Fruit fly (Drosophila melanogaster) whole organism, prepupa: ENCODE measurements around the gene PH4alphaNE3.
A peak's percentile ranks its signal among the peaks of the same experiment; 100 is the strongest.

Experiments used
- Blimp-1 ChIP-seq: fragments of 200-800 bp; sonication (Bioruptor generic); optimal IDR thresholded peaks from 3 replicates; lab custom pipeline; 2017; ENCODE audit warnings: missing biosample characterization, missing genetic modification characterization, mild to moderate bottlenecking, moderate library complexity, missing genetic modification reagents
- CG11762 ChIP-seq: fragments of 200-800 bp; sonication (Bioruptor generic); optimal IDR thresholded peaks from 3 replicates; lab custom pipeline; 2016; ENCODE audit warnings: missing biosample characterization, missing genetic modification characterization; ENCODE audit not compliant: insufficient read depth
- CG11902 ChIP-seq: fragments of 200-800 bp; sonication (Bioruptor generic); optimal IDR thresholded peaks from 3 replicates; lab custom pipeline; 2016; ENCODE audit warnings: missing biosample characterization, missing genetic modification characterization
- CG15336 ChIP-seq: fragments of 200-800 bp; sonication (Bioruptor generic); IDR thresholded peaks from 2 replicates; pipeline ENCODE4 v1.3.6; 2022; ENCODE audit warnings: missing biosample characterization, missing genetic modification characterization
- CG16779 ChIP-seq: fragments of 200-800 bp; sonication (Bioruptor generic); optimal IDR thresholded peaks from 3 replicates; lab custom pipeline; 2017; ENCODE audit warnings: missing biosample characterization, mild to moderate bottlenecking, missing genetic modification characterization
- CG34406 ChIP-seq: fragments of 200-800 bp; sonication (Bioruptor generic); optimal IDR thresholded peaks from 3 replicates; lab custom pipeline; 2016; ENCODE audit warnings: missing biosample characterization, missing genetic modification characterization
- CG3919 ChIP-seq: fragments of 200-800 bp; sonication (Bioruptor generic); optimal IDR thresholded peaks from 3 replicates; lab custom pipeline; 2016; ENCODE audit warnings: missing biosample characterization, missing genetic modification characterization
- CG4318 ChIP-seq: fragments of 200-800 bp; sonication (Bioruptor generic); optimal IDR thresholded peaks from 3 replicates; lab custom pipeline; 2017; ENCODE audit warnings: missing biosample characterization, mild to moderate bottlenecking, missing genetic modification characterization
- CG6276 ChIP-seq: fragments of 200-800 bp; sonication (Bioruptor generic); optimal IDR thresholded peaks from 2 replicates; lab custom pipeline; 2017; ENCODE audit warnings: missing biosample characterization, mild to moderate bottlenecking, missing genetic modification characterization
- CG6792 ChIP-seq: fragments of 200-800 bp; sonication (Bioruptor generic); optimal IDR thresholded peaks from 3 replicates; lab custom pipeline; 2016; ENCODE audit warnings: missing biosample characterization, missing genetic modification characterization
- CG8319 ChIP-seq: fragments of 200-800 bp; sonication (Bioruptor generic); optimal IDR thresholded peaks from 3 replicates; lab custom pipeline; 2016; ENCODE audit warnings: missing biosample characterization, missing genetic modification characterization
- CG8632 ChIP-seq: fragments of 200-800 bp; sonication (Bioruptor generic); optimal IDR thresholded peaks from 3 replicates; lab custom pipeline; 2016; ENCODE audit warnings: missing biosample characterization, missing genetic modification characterization
- CG9139 ChIP-seq: fragments of 200-800 bp; sonication (Bioruptor generic); optimal IDR thresholded peaks from 3 replicates; lab custom pipeline; 2017; ENCODE audit warnings: missing biosample characterization, mild to moderate bottlenecking, missing genetic modification characterization
- Eip75B ChIP-seq: fragments of 200-800 bp; sonication (Bioruptor generic); optimal IDR thresholded peaks from 3 replicates; lab custom pipeline; 2016; ENCODE audit warnings: missing biosample characterization, missing genetic modification characterization
- Eip78C ChIP-seq: fragments of 200-800 bp; sonication (Bioruptor generic); peaks from one replicate; lab custom pipeline; 2016; ENCODE audit warnings: missing biosample characterization, missing genetic modification characterization
- Eip93F ChIP-seq: fragments of 200-800 bp; sonication (Bioruptor generic); optimal IDR thresholded peaks from 2 replicates; lab custom pipeline; 2016; ENCODE audit warnings: missing biosample characterization, mild to moderate bottlenecking, missing genetic modification characterization
- Ets96B ChIP-seq: fragments of 200-800 bp; optimal IDR thresholded peaks from 2 replicates; lab custom pipeline; 2019; ENCODE audit warnings: missing biosample characterization, mild to moderate bottlenecking, missing genetic modification characterization, moderate library complexity
- Gug ChIP-seq: fragments of 200-800 bp; sonication (Bioruptor generic); IDR thresholded peaks from 2 replicates; pipeline ENCODE4 v1.3.6; 2022; ENCODE audit warnings: missing biosample characterization, missing genetic modification characterization
- Hr39 ChIP-seq: fragments of 200-800 bp; sonication (Bioruptor generic); optimal IDR thresholded peaks from 2 replicates; lab custom pipeline; 2016; ENCODE audit warnings: missing biosample characterization, missing genetic modification characterization
- Hr4 ChIP-seq: fragments of 200-800 bp; sonication (Bioruptor generic); optimal IDR thresholded peaks from 3 replicates; lab custom pipeline; 2016; ENCODE audit warnings: missing biosample characterization, missing genetic modification characterization
- Met ChIP-seq: fragments of 200-800 bp; sonication (Bioruptor generic); optimal IDR thresholded peaks from 3 replicates; lab custom pipeline; 2016; ENCODE audit warnings: missing biosample characterization, missing genetic modification characterization
- OdsH ChIP-seq: fragments of 200-800 bp; sonication (Bioruptor generic); optimal IDR thresholded peaks from 3 replicates; lab custom pipeline; 2016; ENCODE audit warnings: missing biosample characterization, missing genetic modification characterization
- Sox102F ChIP-seq: fragments of 200-800 bp; sonication (Bioruptor generic); optimal IDR thresholded peaks from 2 replicates; lab custom pipeline; 2016; ENCODE audit warnings: missing biosample characterization, mild to moderate bottlenecking, missing genetic modification characterization
- achi ChIP-seq: fragments of 200-800 bp; sonication (Bioruptor generic); optimal IDR thresholded peaks from 3 replicates; lab custom pipeline; 2016; ENCODE audit warnings: missing biosample characterization, missing genetic modification characterization
- acj6 ChIP-seq: fragments of 200-800 bp; sonication (Bioruptor generic); optimal IDR thresholded peaks from 3 replicates; lab custom pipeline; 2016; ENCODE audit warnings: missing biosample characterization, missing genetic modification characterization
- cyc ChIP-seq: fragments of 200-800 bp; sonication (Bioruptor generic); optimal IDR thresholded peaks from 3 replicates; lab custom pipeline; 2016; ENCODE audit warnings: missing biosample characterization, missing genetic modification characterization
- dac ChIP-seq: fragments of 200-800 bp; sonication (Bioruptor generic); optimal IDR thresholded peaks from 2 replicates; lab custom pipeline; 2017; ENCODE audit warnings: missing biosample characterization, mild to moderate bottlenecking, missing genetic modification characterization
- eg ChIP-seq: fragments of 200-800 bp; sonication (Bioruptor generic); IDR thresholded peaks from 3 replicates; pipeline ENCODE4 v1.3.6; 2022; ENCODE audit warnings: missing biosample characterization, missing genetic modification characterization
- esn ChIP-seq: fragments of 200-800 bp; sonication (Bioruptor generic); optimal IDR thresholded peaks from 2 replicates; lab custom pipeline; 2016; ENCODE audit warnings: missing biosample characterization, mild to moderate bottlenecking, missing genetic modification characterization, moderate library complexity
- fkh ChIP-seq: fragments of 200-800 bp; sonication (Bioruptor generic); optimal IDR thresholded peaks from 3 replicates; lab custom pipeline; 2017; ENCODE audit warnings: missing biosample characterization, mild to moderate bottlenecking, missing genetic modification characterization, moderate library complexity
- net ChIP-seq: fragments of 200-800 bp; sonication (Bioruptor generic); optimal IDR thresholded peaks from 3 replicates; lab custom pipeline; 2016; ENCODE audit warnings: missing biosample characterization, missing genetic modification characterization
- pdm3 ChIP-seq: fragments of 200-800 bp; sonication (Bioruptor generic); optimal IDR thresholded peaks from 3 replicates; lab custom pipeline; 2016; ENCODE audit warnings: missing biosample characterization, missing genetic modification characterization
- salr ChIP-seq, 2 experiments: fragments of 200-800 bp; sonication (Bioruptor generic); optimal IDR thresholded peaks; 3 replicates each; lab custom pipeline; 2016 to 2018; ENCODE audit warnings: missing biosample characterization in 2 of 2, missing genetic modification characterization in 2 of 2, mild to moderate bottlenecking in 1 of 2
- ss ChIP-seq, 2 experiments: fragments of 200-800 bp; sonication (Bioruptor generic); optimal IDR thresholded peaks; 2 replicates in 1 of 2; 3 replicates in 1 of 2; lab custom pipeline; 2017 to 2018; ENCODE audit warnings: mild to moderate bottlenecking in 2 of 2, missing biosample characterization in 2 of 2, missing genetic modification characterization in 2 of 2, moderate library complexity in 1 of 2
- svp ChIP-seq: fragments of 200-800 bp; sonication (Bioruptor generic); peaks from one replicate; lab custom pipeline; 2016; ENCODE audit warnings: missing biosample characterization, missing genetic modification characterization
- topi ChIP-seq: fragments of 200-800 bp; sonication (Bioruptor generic); optimal IDR thresholded peaks from 3 replicates; lab custom pipeline; 2016; ENCODE audit warnings: missing biosample characterization, missing genetic modification characterization
- vri ChIP-seq: fragments of 200-800 bp; sonication (Bioruptor generic); optimal IDR thresholded peaks from 3 replicates; lab custom pipeline; 2016; ENCODE audit warnings: missing biosample characterization, mild to moderate bottlenecking, missing genetic modification characterization

PH4alphaNE3 gene

DNA sequence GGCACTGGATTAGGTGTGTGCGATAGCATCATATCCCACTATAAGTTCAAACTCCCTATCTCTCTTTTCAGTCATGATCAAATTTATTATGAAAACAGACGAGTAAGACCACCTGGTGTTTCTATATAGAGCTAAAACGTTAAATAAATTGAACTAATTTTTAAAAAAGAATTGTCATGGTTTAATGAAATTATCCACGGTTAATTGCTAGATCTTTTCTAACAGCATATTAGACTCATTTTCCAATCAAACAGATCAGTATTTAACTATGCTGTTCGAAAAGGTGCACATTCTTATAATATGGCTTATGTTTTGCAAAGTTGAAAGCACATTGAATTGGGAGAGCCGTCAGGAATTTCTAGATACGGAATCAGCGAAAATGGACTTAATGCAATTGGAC lies at the start of gene PH4alphaNE3:
PH4alphaNE3 (plus strand) TSS at position 301 of the 400 bp plus-strand sequence.
- TF ChIP-seq Eip93F (no peak), achi (no peak)

DNA sequence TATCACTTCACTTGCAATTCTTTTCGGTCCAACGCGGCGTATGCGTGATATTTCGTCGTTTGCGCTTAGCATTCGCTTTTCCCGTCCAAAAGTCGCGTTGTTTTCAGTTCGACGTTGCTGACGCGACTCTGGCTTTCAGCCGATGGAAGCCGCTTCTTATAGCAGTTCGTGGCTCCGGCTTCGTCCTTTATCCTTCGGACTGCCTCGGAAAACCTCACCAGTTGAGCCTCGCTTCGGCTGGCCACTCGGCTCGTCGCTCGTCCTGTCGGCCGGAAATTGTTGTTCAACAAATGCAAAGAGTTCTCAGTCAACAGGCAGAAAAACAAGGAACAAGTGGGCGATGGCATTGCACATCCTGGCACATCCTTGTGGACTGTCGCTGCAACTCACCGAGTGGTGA lies 43.9 kb upstream of the PH4alphaNE3 start, which contains the start of gene CG34155:
CG34155 (minus strand) TSS at position 130 of the 400 bp plus-strand sequence.
- TF ChIP-seq svp (GFP tag; lab: Kevin White, UChicago) (no peak), ss (GFP tag; optimal IDR thresholded peaks at IDR 0.05; lab: Kevin White, UChicago) (no peak), fkh (GFP tag; lab: Kevin White, UChicago) (no peak), Blimp-1 (GFP tag; lab: Kevin White, UChicago) (no peak)

DNA sequence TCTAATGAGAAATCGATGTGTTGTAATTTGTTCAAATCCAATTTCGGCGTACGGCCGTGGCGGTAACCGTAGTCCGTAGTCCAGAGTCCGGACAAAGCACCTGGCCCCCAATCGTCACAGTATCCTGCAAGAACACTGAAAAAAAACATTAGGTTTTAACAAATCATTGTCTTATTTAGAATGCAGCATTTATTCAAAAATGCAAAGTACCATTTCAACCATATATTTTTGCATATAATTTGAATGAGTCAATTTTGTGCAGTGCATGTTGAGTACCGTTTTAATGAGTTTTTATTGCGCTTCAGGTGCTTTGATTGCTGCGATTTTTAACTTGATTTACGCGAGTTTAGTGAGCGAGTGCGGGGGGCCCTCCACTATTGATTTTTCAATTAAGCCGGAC lies 42.8 kb upstream of the PH4alphaNE3 start:
- TF ChIP-seq Eip78C (GFP tag; lab: Kevin White, UChicago) (no peak), Ets96B (tag; lab: Kevin White, UChicago) (no peak), CG15336 (GFP tag; lab: Robert Waterston, UW) (no peak)

DNA sequence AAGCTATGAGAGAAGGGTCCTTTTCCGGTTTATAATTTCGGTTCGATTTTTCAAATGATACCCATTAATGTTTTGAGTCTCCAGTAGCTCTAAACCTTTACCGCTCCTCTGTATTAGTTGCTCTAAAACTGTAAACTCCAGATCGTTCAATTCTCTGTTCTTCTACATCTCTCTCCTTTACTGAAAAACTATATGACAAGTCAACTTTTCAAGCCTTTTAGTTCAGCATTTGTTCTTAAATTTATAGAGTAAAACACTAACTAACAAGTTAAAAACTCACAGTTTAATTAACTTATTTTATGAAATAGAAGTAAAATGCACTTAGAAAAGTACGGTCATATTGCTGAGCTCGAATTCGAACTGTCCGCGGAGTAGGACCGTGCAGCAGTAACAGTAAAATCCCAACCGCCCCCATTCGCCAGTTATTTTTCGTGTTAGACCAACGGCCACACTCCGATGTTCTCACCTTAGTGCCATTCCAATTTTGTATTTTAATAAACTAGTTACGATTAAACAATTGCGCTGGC lies 41.2 kb upstream of the PH4alphaNE3 start:
- TF ChIP-seq CG4318 (no peak), topi (GFP tag; lab: Kevin White, UChicago) (peak; percentile 10), Eip78C (GFP tag; lab: Kevin White, UChicago) (peak; percentile 60), svp (GFP tag; lab: Kevin White, UChicago) (peak; percentile 27), CG11762 (GFP tag; lab: Kevin White, UChicago) (no peak), CG16779 (tag; lab: Kevin White, UChicago) (no peak)

DNA sequence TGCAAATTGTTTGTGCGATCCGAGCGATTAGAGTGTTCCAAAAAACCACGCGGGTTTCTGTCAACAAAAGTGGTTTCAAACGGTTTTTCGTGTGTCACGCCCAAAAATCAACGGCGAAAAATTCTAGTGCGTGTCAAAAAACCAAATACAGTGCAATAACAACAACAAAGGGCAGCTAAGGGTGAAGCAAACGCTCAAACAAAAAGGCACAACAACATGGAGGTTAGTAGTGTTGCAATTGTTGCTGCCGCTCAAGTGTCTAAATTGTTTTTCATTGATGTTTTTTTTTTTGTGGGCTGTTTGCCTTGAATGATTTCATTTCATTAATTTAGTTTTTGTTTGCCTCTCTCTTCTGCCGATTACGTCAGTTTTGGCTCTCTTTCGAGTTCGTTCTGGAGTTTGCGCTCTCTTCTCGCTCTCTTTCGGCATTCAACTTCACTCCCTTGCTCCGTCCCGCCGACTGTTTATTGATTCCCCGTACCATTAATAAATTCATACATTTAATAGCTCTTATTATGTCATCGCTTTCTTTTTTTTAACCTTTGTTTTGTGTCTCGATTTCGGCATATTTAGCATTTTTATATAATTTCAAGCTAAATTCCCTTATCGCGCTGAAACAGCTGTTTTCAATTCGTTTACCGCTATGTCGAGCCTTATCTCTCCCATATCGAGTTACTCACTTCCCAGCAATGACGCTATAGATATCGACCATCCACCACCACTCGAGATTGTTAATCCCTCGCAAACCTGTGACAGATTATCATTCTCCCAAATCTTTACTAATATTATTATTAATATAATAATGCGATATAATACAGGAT lies 40.5 kb upstream of the PH4alphaNE3 start:
- TF ChIP-seq Ets96B (tag; lab: Kevin White, UChicago) (no peak), CG8319 (GFP tag; lab: Kevin White, UChicago) (no peak), dac (no peak), Sox102F (GFP tag; lab: Kevin White, UChicago) (no peak), ss (GFP tag; optimal IDR thresholded peaks at IDR 0.05; lab: Kevin White, UChicago) (peak; percentile 9 to 11), net (GFP tag; lab: Kevin White, UChicago) (no peak), CG15336 (GFP tag; lab: Robert Waterston, UW) (0 out of 2 replicates have a peak, but pooled peaks have one; percentile 13), CG3919 (GFP tag; lab: Kevin White, UChicago) (no peak), CG11902 (GFP tag; lab: Kevin White, UChicago) (no peak), achi (no peak), fkh (GFP tag; lab: Kevin White, UChicago) (peak; percentile 54), vri (GFP tag; lab: Kevin White, UChicago) (peak; percentile 92), esn (GFP tag; lab: Kevin White, UChicago) (no peak), acj6 (GFP tag; lab: Kevin White, UChicago) (no peak), eg (GFP tag; lab: Robert Waterston, UW) (no peak; the same call in 2 of the 3 replicates), svp (GFP tag; lab: Kevin White, UChicago) (no peak), CG34406 (GFP tag; lab: Kevin White, UChicago) (no peak), Eip78C (GFP tag; lab: Kevin White, UChicago) (peak; percentile 32), CG4318 (no peak), salr (GFP tag; optimal IDR thresholded peaks at IDR 0.05; lab: Kevin White, UChicago) (no peak)

DNA sequence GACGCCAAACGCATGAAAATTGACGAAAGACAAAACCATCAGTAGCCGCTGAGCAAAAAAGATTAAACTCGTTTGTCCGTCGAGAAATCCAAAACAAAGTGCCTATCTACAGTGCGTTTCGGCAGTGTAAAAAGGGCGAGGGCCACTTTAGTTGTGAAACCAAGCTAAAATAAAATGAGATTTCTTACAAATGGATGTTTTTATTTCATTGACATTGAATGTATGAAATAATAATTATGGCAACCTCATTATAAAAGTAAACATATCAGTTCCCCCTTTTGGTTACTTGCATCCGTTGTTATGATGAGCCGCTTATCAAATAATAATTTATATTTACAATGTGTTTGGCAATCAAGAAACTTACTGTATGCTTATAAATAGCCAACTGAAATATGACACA lies 39.5 kb upstream of the PH4alphaNE3 start:
- TF ChIP-seq vri (GFP tag; lab: Kevin White, UChicago) = peak; percentile 26
- peak; percentile 22 for TF ChIP-seq acj6 (GFP tag; lab: Kevin White, UChicago)
- peak; percentile 54 for TF ChIP-seq Hr4 (GFP tag; lab: Kevin White, UChicago)
- TF ChIP-seq Eip93F = no peak
- no peak for TF ChIP-seq CG8632 (GFP tag; lab: Kevin White, UChicago)
- TF ChIP-seq Hr39 = peak; percentile 12
- peak; percentile 54 for TF ChIP-seq CG15336 (GFP tag; lab: Robert Waterston, UW)
- peak; percentile 33 for TF ChIP-seq Sox102F (GFP tag; lab: Kevin White, UChicago)
- TF ChIP-seq Gug = no peak
- TF ChIP-seq Eip78C (GFP tag; lab: Kevin White, UChicago) = peak; percentile 80
- TF ChIP-seq pdm3 = peak; percentile 32
- no peak for TF ChIP-seq eg (GFP tag; lab: Robert Waterston, UW)
- peak; percentile 9 for TF ChIP-seq cyc (GFP tag; lab: Kevin White, UChicago)
- TF ChIP-seq CG6276 (GFP tag; lab: Kevin White, UChicago) = peak; percentile 2
- peak; percentile 36 for TF ChIP-seq OdsH (GFP tag; lab: Kevin White, UChicago)
- peak; percentile 1 for TF ChIP-seq CG6792 (GFP tag; lab: Kevin White, UChicago)
- TF ChIP-seq Eip75B (GFP tag; lab: Kevin White, UChicago) = peak; percentile 29
- TF ChIP-seq Ets96B (tag; lab: Kevin White, UChicago) = no peak
- TF ChIP-seq CG3919 (GFP tag; lab: Kevin White, UChicago) = peak; percentile 4
- TF ChIP-seq esn (GFP tag; lab: Kevin White, UChicago) = peak; percentile 7
- TF ChIP-seq Met (GFP tag; lab: Kevin White, UChicago) = peak; percentile 21
- TF ChIP-seq CG9139 (GFP tag; lab: Kevin White, UChicago) = no peak
- TF ChIP-seq topi (GFP tag; lab: Kevin White, UChicago) = peak; percentile 9
